Worm (Caenorhabditis elegans): ENCODE data around the gene fbxc-49.

Gene fbxc-49

DNA sequence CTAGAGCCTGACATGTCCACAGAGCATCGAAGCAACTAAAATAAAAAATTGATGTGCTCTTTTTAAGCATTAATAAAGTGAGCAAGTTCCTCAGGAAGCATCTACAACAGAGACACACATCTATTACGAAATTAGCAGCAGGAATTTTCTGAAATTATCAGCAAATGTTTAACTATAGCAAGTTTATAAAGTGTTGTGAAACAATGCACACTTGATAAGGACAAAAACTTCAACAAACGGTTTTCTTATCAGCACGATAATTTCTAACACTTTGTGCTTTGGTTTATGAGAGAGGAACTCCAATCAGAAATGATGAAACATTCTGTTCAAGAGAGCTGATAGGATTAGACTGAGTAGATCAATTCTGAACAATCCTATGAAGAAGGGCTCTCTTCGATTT lies 6.7 kb downstream of the fbxc-49 start, which contains the start of gene trpl-5:
Gene trpl-5, minus strand, starts transcription at position 32 of the 400 bp plus-strand sequence.
- peak; percentile 81 for TF ChIP-seq pqm-1 (tag; optimal IDR thresholded peaks at IDR 0.05)
- TF ChIP-seq ceh-8 (GFP tag; optimal IDR thresholded peaks at IDR 0.05), result no peak
- TF ChIP-seq mdl-1 (tag; optimal IDR thresholded peaks at IDR 0.05), result no peak
- peak; percentile 94 for TF ChIP-seq elt-2 (tag; optimal IDR thresholded peaks at IDR 0.05)
- peak in 1 of 2 experiments; percentile 17 for TF ChIP-seq lin-35 (GFP tag; optimal IDR thresholded peaks at IDR 0.05)
- peak; percentile 59 for TF ChIP-seq jun-1 (tag; optimal IDR thresholded peaks at IDR 0.05)

DNA sequence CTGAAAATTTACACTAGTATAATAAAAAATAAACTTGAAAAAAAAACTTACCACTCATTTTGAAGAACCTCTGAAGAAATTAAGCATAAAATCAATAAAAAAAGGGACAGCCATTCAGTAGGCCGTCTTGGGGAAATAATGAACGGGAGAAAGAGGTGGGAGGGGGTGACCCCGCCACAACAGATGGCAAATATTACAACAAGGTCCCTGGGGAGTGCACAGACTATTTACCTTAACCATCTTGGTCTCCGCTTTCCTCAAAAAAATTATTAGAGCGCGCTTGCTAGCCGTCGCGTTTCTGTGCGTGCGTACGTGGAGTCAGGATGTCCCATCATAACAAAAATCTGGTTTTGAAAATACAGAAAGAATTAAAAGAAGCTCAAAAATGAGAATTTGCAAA lies 8.0 kb downstream of the fbxc-49 start, which contains the start of gene T16A1.10:
Gene T16A1.10, minus strand, starts transcription at position 123 of the 400 bp plus-strand sequence.
- TF ChIP-seq efl-1 (optimal IDR thresholded peaks at IDR 0.05) (no peak), efl-1 (GFP tag; optimal IDR thresholded peaks at IDR 0.05 in 1 of 2) (peak in 1 of 2 experiments; percentile 17), nhr-20 (tag; optimal IDR thresholded peaks at IDR 0.05) (no peak), sptf-1 (tag; optimal IDR thresholded peaks at IDR 0.05) (no peak)

DNA sequence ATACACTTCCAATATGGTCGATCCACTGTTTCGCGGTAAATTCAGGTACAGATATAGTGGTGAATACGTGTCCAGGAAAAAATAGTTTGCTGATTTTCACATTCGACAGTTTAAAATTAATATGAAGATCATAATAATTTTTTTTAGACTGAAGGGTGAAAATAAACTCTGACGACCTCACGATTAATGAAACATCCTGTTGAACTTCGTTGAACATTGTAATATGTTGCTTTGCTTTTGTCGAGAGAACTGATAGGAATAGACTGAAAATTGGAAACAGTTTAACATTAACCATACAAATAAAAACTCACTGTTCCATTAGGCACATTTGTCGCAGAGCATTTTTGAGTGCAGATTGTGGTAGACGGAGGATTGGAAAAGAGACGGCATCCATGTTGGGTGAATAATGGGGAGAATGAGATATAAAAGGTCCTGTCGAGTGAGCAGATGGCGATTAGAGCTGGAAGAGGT lies 9.6 kb downstream of the fbxc-49 start, which contains the start of gene fbxb-37:
Gene fbxb-37, minus strand, starts transcription at position 421 of the 471 bp plus-strand sequence.
- TF ChIP-seq C04F5.9 (tag; optimal IDR thresholded peaks at IDR 0.05) (no peak), lir-3 (tag; optimal IDR thresholded peaks at IDR 0.05; ENCODE audit: poor library complexity) (no peak), fkh-8 (tag; optimal IDR thresholded peaks at IDR 0.05) (no peak), lin-13 (GFP tag; optimal IDR thresholded peaks at IDR 0.05) (no peak), nhr-85 (tag) (no peak), aly-2 (tag; optimal IDR thresholded peaks at IDR 0.05) (no peak), nhr-12 (tag; optimal IDR thresholded peaks at IDR 0.05) (no peak), nhr-71 (tag; optimal IDR thresholded peaks at IDR 0.05) (no peak), nhr-11 (tag; optimal IDR thresholded peaks at IDR 0.05) (no peak), ceh-88 (GFP tag; IDR thresholded peaks at IDR 0.05) (no peak), isw-1 (GFP tag; IDR thresholded peaks at IDR 0.05) (no peak), hpl-2 (GFP tag; optimal IDR thresholded peaks at IDR 0.05) (no peak), irx-1 (tag; optimal IDR thresholded peaks at IDR 0.05) (no peak), unc-98 (GFP tag; IDR thresholded peaks at IDR 0.05) (no peak), jun-1 (tag; optimal IDR thresholded peaks at IDR 0.05) (no peak), swsn-7 (tag; optimal IDR thresholded peaks at IDR 0.05) (no peak), lin-14 (GFP tag; optimal IDR thresholded peaks at IDR 0.05) (no peak), lsy-2 (tag; optimal IDR thresholded peaks at IDR 0.05) (no peak), alr-1 (tag; optimal IDR thresholded peaks at IDR 0.05; ENCODE audit: borderline replicate concordance) (no peak)

DNA sequence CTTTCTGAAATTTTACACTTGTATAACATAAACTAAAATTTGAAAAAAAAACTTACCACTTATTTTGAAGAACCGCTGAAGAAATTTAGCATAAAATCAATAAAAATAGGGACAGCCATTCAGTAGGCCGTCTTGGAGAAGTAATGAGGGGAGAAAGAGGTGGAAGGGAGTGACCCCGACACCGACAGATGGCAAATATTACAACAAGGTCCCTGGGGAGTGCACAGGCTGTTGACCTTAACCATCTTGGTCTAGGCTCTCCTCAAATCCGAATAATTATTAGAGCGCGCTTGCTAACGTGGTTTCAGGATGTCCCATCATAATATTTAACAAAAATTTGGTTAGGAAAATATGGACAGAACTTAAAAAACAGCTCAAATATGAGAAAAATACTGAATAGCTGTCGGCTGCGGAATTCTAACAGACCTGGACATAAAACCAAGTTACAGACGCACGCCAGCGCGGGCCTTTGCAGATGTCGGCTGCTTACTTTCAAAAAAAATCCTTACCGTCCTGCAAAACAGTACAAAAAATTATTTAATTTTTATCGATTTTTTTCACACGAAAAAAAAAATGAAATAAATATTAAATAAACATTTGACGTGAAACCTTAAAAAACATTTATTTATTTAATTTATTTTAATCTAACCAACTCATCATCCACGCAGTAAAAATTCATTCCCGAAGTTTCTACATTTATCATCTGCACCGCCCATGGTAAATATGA lies 11.2 kb downstream of the fbxc-49 start, which contains the start of gene T16A1.2:
Gene T16A1.2, plus strand, starts transcription at position 677 of the 727 bp plus-strand sequence.
- TF ChIP-seq nhr-12 (tag; optimal IDR thresholded peaks at IDR 0.05), result no peak
- no peak for TF ChIP-seq pqm-1 (tag; optimal IDR thresholded peaks at IDR 0.05)
- no peak for TF ChIP-seq swsn-7 (tag; optimal IDR thresholded peaks at IDR 0.05)
- TF ChIP-seq mab-9 (GFP tag; IDR thresholded peaks at IDR 0.05), result no peak
- TF ChIP-seq hlh-17 (GFP tag; optimal IDR thresholded peaks at IDR 0.05; ENCODE audit: borderline replicate concordance), result no peak
- TF ChIP-seq dsc-1 (tag; optimal IDR thresholded peaks at IDR 0.05), result no peak
- no peak for TF ChIP-seq sup-37 (GFP tag; optimal IDR thresholded peaks at IDR 0.05)
- TF ChIP-seq aha-1 (tag; optimal IDR thresholded peaks at IDR 0.05), result no peak
- no peak for TF ChIP-seq xbp-1 (tag; optimal IDR thresholded peaks at IDR 0.05)
- no peak for TF ChIP-seq lin-35 (GFP tag; optimal IDR thresholded peaks at IDR 0.05)
- no peak for TF ChIP-seq egl-27 (tag; optimal IDR thresholded peaks at IDR 0.05)
- TF ChIP-seq jun-1 (tag; optimal IDR thresholded peaks at IDR 0.05), result no peak
- TF ChIP-seq aly-2 (tag; optimal IDR thresholded peaks at IDR 0.05), result no peak
- TF ChIP-seq ceh-90 (tag; optimal IDR thresholded peaks at IDR 0.05), result no peak
